Worm (Caenorhabditis elegans) whole organism, L2 larva: ENCODE measurements around the gene Y51A2B.5.

ENCODE experiments used
- C34F6.9 ChIP-seq: fragments of 150-350 bp; optimal IDR thresholded peaks from 2 replicates; lab custom pipeline; 2014; ENCODE audit warnings: missing biosample characterization, missing genetic modification characterization
- F13H6.1 ChIP-seq: sonication (generic microtip); optimal IDR thresholded peaks from 2 replicates; lab custom pipeline; 2016; ENCODE audit warnings: missing genetic modification characterization, missing compliant biosample characterization
- R02D3.7 ChIP-seq: fragments of 150-350 bp; optimal IDR thresholded peaks from 2 replicates; lab custom pipeline; 2014; ENCODE audit warnings: missing biosample characterization, missing genetic modification characterization
- Y55F3AM.14 ChIP-seq: fragments of 200-800 bp; sonication (Bioruptor generic); optimal IDR thresholded peaks from 2 replicates; lab custom pipeline; 2018; ENCODE audit warnings: mild to moderate bottlenecking, missing genetic modification characterization, missing compliant biosample characterization
- ZK546.5 ChIP-seq: sonication (generic microtip); optimal IDR thresholded peaks from 2 replicates; lab custom pipeline; 2017; ENCODE audit warnings: missing biosample characterization, missing genetic modification characterization
- alr-1 ChIP-seq: fragments of 150-350 bp; optimal IDR thresholded peaks from 2 replicates; lab custom pipeline; 2014; ENCODE audit warnings: missing biosample characterization, missing genetic modification characterization
- aly-2 ChIP-seq: fragments of 150-350 bp; optimal IDR thresholded peaks from 2 replicates; lab custom pipeline; 2014; ENCODE audit warnings: missing biosample characterization, missing genetic modification characterization
- ama-1 ChIP-seq: fragments of 150-350 bp; optimal IDR thresholded peaks from 2 replicates; lab custom pipeline; 2018; ENCODE audit warnings: inconsistent platforms
- blmp-1 ChIP-seq: sonication (generic microtip); optimal IDR thresholded peaks from 2 replicates; lab custom pipeline; 2017; ENCODE audit warnings: missing genetic modification characterization, mild to moderate bottlenecking, missing compliant biosample characterization, antibody characterized with exemption, moderate library complexity; ENCODE audit not compliant: insufficient read depth
- ceh-16 ChIP-seq: fragments of 150-350 bp; optimal IDR thresholded peaks from 2 replicates; lab custom pipeline; 2014; ENCODE audit warnings: missing biosample characterization, missing genetic modification characterization
- ceh-82 ChIP-seq: fragments of 150-350 bp; optimal IDR thresholded peaks from 2 replicates; lab custom pipeline; 2014; ENCODE audit warnings: missing biosample characterization, missing genetic modification characterization
- crh-2 ChIP-seq: sonication (generic microtip); optimal IDR thresholded peaks from 2 replicates; lab custom pipeline; 2017; ENCODE audit warnings: missing biosample characterization, missing genetic modification characterization
- dmd-4 ChIP-seq: sonication (generic microtip); optimal IDR thresholded peaks from 2 replicates; lab custom pipeline; 2017; ENCODE audit warnings: missing biosample characterization, missing genetic modification characterization
- egl-27 ChIP-seq: sonication (generic microtip); optimal IDR thresholded peaks from 3 replicates; lab custom pipeline; 2017; ENCODE audit warnings: missing biosample characterization, missing genetic modification reagents, missing genetic modification characterization
- elt-1 ChIP-seq: fragments of 150-350 bp; optimal IDR thresholded peaks from 2 replicates; lab custom pipeline; 2014; ENCODE audit warnings: missing biosample characterization, missing genetic modification characterization
- elt-3 ChIP-seq: sonication (generic microtip); optimal IDR thresholded peaks from 2 replicates; lab custom pipeline; 2017; ENCODE audit warnings: missing biosample characterization, missing genetic modification characterization
- fos-1 ChIP-seq: fragments of 150-350 bp; optimal IDR thresholded peaks from 2 replicates; lab custom pipeline; 2014; ENCODE audit warnings: missing biosample characterization, missing genetic modification characterization
- gmeb-1 ChIP-seq: fragments of 150-350 bp; optimal IDR thresholded peaks from 2 replicates; lab custom pipeline; 2014; ENCODE audit warnings: missing biosample characterization, missing genetic modification characterization
- lin-11 ChIP-seq: fragments of 150-350 bp; sonication (generic microtip); optimal IDR thresholded peaks from 2 replicates; lab custom pipeline; 2014; ENCODE audit warnings: missing biosample characterization, missing genetic modification characterization, inconsistent platforms, mixed read lengths
- lin-13 ChIP-seq: fragments of 150-350 bp; optimal IDR thresholded peaks from 2 replicates; lab custom pipeline; 2014; ENCODE audit warnings: missing biosample characterization, missing genetic modification reagents, missing genetic modification characterization
- lin-39 ChIP-seq: fragments of 150-350 bp; optimal IDR thresholded peaks from 2 replicates; lab custom pipeline; 2014; ENCODE audit warnings: missing biosample characterization, missing genetic modification reagents, missing genetic modification characterization
- lsy-2 ChIP-seq, 2 experiments: fragments of 150-350 bp in 1 of 2; sonication (generic microtip) in 1 of 2; optimal IDR thresholded peaks; 2 replicates each; lab custom pipeline; 2014 to 2017; ENCODE audit warnings: missing biosample characterization in 2 of 2, missing genetic modification characterization in 2 of 2
- mbf-1 ChIP-seq: sonication (generic microtip); optimal IDR thresholded peaks from 2 replicates; lab custom pipeline; 2017; ENCODE audit warnings: missing biosample characterization, missing genetic modification characterization
- mdl-1 ChIP-seq, 2 experiments: fragments of 150-350 bp in 1 of 2; sonication (generic microtip) in 1 of 2; optimal IDR thresholded peaks; 2 replicates each; lab custom pipeline; 2017; ENCODE audit warnings: missing biosample characterization in 2 of 2, missing genetic modification characterization in 2 of 2
- nhr-10 ChIP-seq: sonication (generic microtip); optimal IDR thresholded peaks from 2 replicates; lab custom pipeline; 2017; ENCODE audit warnings: missing biosample characterization, missing genetic modification characterization
- nhr-11 ChIP-seq: fragments of 150-350 bp; optimal IDR thresholded peaks from 2 replicates; lab custom pipeline; 2014; ENCODE audit warnings: missing biosample characterization, missing genetic modification characterization
- nhr-12 ChIP-seq: fragments of 150-350 bp; optimal IDR thresholded peaks from 2 replicates; lab custom pipeline; 2014; ENCODE audit warnings: missing biosample characterization, missing genetic modification characterization
- nhr-129 ChIP-seq: fragments of 150-350 bp; optimal IDR thresholded peaks from 2 replicates; lab custom pipeline; 2014; ENCODE audit warnings: missing biosample characterization, missing genetic modification characterization
- nhr-21 ChIP-seq: fragments of 150-350 bp; optimal IDR thresholded peaks from 2 replicates; lab custom pipeline; 2014; ENCODE audit warnings: missing biosample characterization, missing genetic modification characterization
- nhr-23 ChIP-seq: fragments of 150-350 bp; optimal IDR thresholded peaks from 2 replicates; lab custom pipeline; 2014; ENCODE audit warnings: missing biosample characterization, missing genetic modification reagents, missing genetic modification characterization
- nhr-237 ChIP-seq: fragments of 150-350 bp; optimal IDR thresholded peaks from 2 replicates; lab custom pipeline; 2014; ENCODE audit warnings: missing biosample characterization, missing genetic modification characterization
- nhr-25 ChIP-seq: fragments of 150-350 bp; sonication (generic microtip); optimal IDR thresholded peaks from 3 replicates; lab custom pipeline; 2014; ENCODE audit warnings: missing biosample characterization, missing genetic modification characterization
- nhr-77 ChIP-seq: fragments of 150-350 bp; optimal IDR thresholded peaks from 2 replicates; lab custom pipeline; 2014; ENCODE audit warnings: missing biosample characterization, missing genetic modification characterization
- peb-1 ChIP-seq: fragments of 150-350 bp; optimal IDR thresholded peaks from 2 replicates; lab custom pipeline; 2014; ENCODE audit warnings: missing biosample characterization, missing genetic modification characterization
- sma-3 ChIP-seq: sonication (generic microtip); optimal IDR thresholded peaks from 2 replicates; lab custom pipeline; 2016; ENCODE audit warnings: missing genetic modification reagents, missing genetic modification characterization, missing compliant biosample characterization
- sma-9 ChIP-seq, 2 experiments: fragments of 150-350 bp in 1 of 2; sonication (generic microtip) in 1 of 2; optimal IDR thresholded peaks; 2 replicates each; lab custom pipeline; 2014 to 2016; ENCODE audit warnings: missing genetic modification characterization in 2 of 2, mild to moderate bottlenecking in 1 of 2, missing biosample characterization in 1 of 2, missing compliant biosample characterization in 1 of 2, missing genetic modification reagents in 1 of 2, moderate library complexity in 1 of 2
- snpc-4 ChIP-seq: fragments of 150-350 bp; optimal IDR thresholded peaks from 2 replicates; lab custom pipeline; 2014; ENCODE audit warnings: missing biosample characterization, missing genetic modification characterization
- unc-39 ChIP-seq: fragments of 150-350 bp; optimal IDR thresholded peaks from 2 replicates; lab custom pipeline; 2014; ENCODE audit warnings: missing biosample characterization, missing genetic modification characterization
- unc-55 ChIP-seq: fragments of 150-350 bp; sonication (generic microtip); optimal IDR thresholded peaks from 3 replicates; lab custom pipeline; 2014; ENCODE audit warnings: missing biosample characterization, missing genetic modification reagents, missing genetic modification characterization
- unc-62 ChIP-seq: fragments of 150-350 bp; optimal IDR thresholded peaks from 2 replicates; lab custom pipeline; 2014; ENCODE audit warnings: missing biosample characterization, missing genetic modification reagents, missing genetic modification characterization
- zag-1 ChIP-seq: fragments of 150-350 bp; optimal IDR thresholded peaks from 2 replicates; lab custom pipeline; 2014; ENCODE audit warnings: missing biosample characterization, missing genetic modification characterization
- ztf-1 ChIP-seq: fragments of 200-800 bp; sonication (Bioruptor generic); conservative IDR thresholded peaks from 2 replicates; pipeline ENCODE4 v1.3.6; 2022; ENCODE audit warnings: missing genetic modification characterization, missing compliant biosample characterization
- ztf-11 ChIP-seq: sonication (generic microtip); optimal IDR thresholded peaks from 2 replicates; lab custom pipeline; 2017; ENCODE audit warnings: missing biosample characterization, missing genetic modification characterization
- ztf-4 ChIP-seq: fragments of 150-350 bp; optimal IDR thresholded peaks from 2 replicates; lab custom pipeline; 2014; ENCODE audit warnings: missing biosample characterization, missing genetic modification characterization

The Y51A2B.5 gene

DNA sequence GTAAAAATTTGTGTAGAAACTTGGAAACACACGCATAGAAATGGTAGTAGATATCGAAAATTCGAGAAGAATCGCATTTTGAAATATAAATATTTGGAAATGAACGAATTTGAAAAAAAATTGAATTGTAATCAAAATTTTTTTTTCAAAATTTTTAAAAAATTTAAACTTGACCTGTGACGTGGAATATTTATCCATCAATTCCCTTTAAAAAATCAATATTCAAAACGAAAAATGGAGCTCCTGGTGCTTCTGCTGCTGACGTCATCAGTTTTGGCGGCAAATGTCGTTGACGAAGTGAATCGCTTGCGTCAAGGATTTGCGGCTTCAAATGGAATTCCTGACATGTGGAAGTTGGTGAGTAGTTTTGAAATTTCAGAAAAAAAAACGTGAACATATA lies at the start of gene Y51A2B.5, which contains the start of gene Y51A2B.4:
Y51A2B.5 (plus strand) TSS at position 232 of the 400 bp plus-strand sequence.
Y51A2B.4 (minus strand) TSS at position 101 of the 400 bp plus-strand sequence.
- TF ChIP-seq alr-1 (no peak), blmp-1 (tag; lab: Kevin White, UChicago) (no peak), nhr-25 (tag; lab: Kevin White, UChicago) (no peak), ZK546.5 (tag; lab: Kevin White, UChicago) (no peak), elt-3 (tag; lab: Kevin White, UChicago) (no peak), ztf-4 (no peak), lin-39 (no peak), F13H6.1 (tag; lab: Kevin White, UChicago) (no peak), nhr-11 (tag; lab: Kevin White, UChicago) (no peak), crh-2 (tag; lab: Kevin White, UChicago) (no peak), ceh-16 (no peak)

ce11 chrV:18339807-18340206 lies 49.3 kb upstream of the Y51A2B.5 start, which contains the start of gene C08E8.10:
C08E8.10 (minus strand) TSS chrV:18339907.
- TF ChIP-seq nhr-10 (tag; lab: Kevin White, UChicago) = no peak
- no peak for TF ChIP-seq ZK546.5 (tag; lab: Kevin White, UChicago)
- TF ChIP-seq Y55F3AM.14 = no peak
- no peak for TF ChIP-seq mbf-1
- TF ChIP-seq lin-11 (tag; lab: Kevin White, UChicago) = no peak
- TF ChIP-seq nhr-129 (tag; lab: Kevin White, UChicago) = no peak
- TF ChIP-seq lsy-2 (tag; optimal IDR thresholded peaks at IDR 0.05; lab: Kevin White, UChicago) = no peak
- no peak for TF ChIP-seq nhr-12 (tag; lab: Kevin White, UChicago)
- TF ChIP-seq C34F6.9 (tag; lab: Kevin White, UChicago) = no peak
- no peak for TF ChIP-seq alr-1
- TF ChIP-seq sma-9 (GFP tag; optimal IDR thresholded peaks at IDR 0.05; lab: Kevin White, UChicago) = no peak
- TF ChIP-seq sma-9 (tag; optimal IDR thresholded peaks at IDR 0.05; lab: Kevin White, UChicago) = no peak
- no peak for TF ChIP-seq elt-1

ce11 chrV:18344194-18344593 lies 44.9 kb upstream of the Y51A2B.5 start:
- TF ChIP-seq crh-2 (tag; lab: Kevin White, UChicago) (no peak), C34F6.9 (tag; lab: Kevin White, UChicago) (no peak), lin-13 (GFP tag; lab: Kevin White, UChicago) (no peak), blmp-1 (tag; lab: Kevin White, UChicago) (no peak), ztf-1 (GFP tag; lab: Robert Waterston, UW) (no peak), nhr-237 (no peak), lsy-2 (tag; optimal IDR thresholded peaks at IDR 0.05; lab: Kevin White, UChicago) (no peak), snpc-4 (tag; lab: Kevin White, UChicago) (no peak), gmeb-1 (tag; lab: Kevin White, UChicago) (no peak), nhr-12 (tag; lab: Kevin White, UChicago) (no peak), elt-1 (no peak), nhr-11 (tag; lab: Kevin White, UChicago) (no peak)

ce11 chrV:18346080-18346479 lies 43.0 kb upstream of the Y51A2B.5 start:
- TF ChIP-seq crh-2 (tag; lab: Kevin White, UChicago) = peak; percentile 72
- TF ChIP-seq mdl-1 (tag; optimal IDR thresholded peaks at IDR 0.05; lab: Kevin White, UChicago) = no peak
- TF ChIP-seq nhr-10 (tag; lab: Kevin White, UChicago) = no peak
- TF ChIP-seq ztf-11 (tag; lab: Kevin White, UChicago) = no peak
- peak; percentile 30 for TF ChIP-seq nhr-129 (tag; lab: Kevin White, UChicago)
- no peak for TF ChIP-seq ztf-1 (GFP tag; lab: Robert Waterston, UW)
- TF ChIP-seq snpc-4 (tag; lab: Kevin White, UChicago) = no peak
- no peak for TF ChIP-seq unc-55 (GFP tag; lab: Kevin White, UChicago)
- peak; percentile 100 for TF ChIP-seq fos-1 (tag; lab: Kevin White, UChicago)
- TF ChIP-seq dmd-4 (tag; lab: Kevin White, UChicago) = no peak
- peak; percentile 81 for TF ChIP-seq sma-3 (GFP tag; lab: Kevin White, UChicago)
- TF ChIP-seq ceh-16 = no peak
- peak; percentile 85 for TF ChIP-seq egl-27 (tag; lab: Kevin White, UChicago)
- no peak for TF ChIP-seq ama-1 (lab: Kevin White, UChicago)
- TF ChIP-seq Y55F3AM.14 = no peak
- peak; percentile 74 for TF ChIP-seq nhr-21
- TF ChIP-seq peb-1 (tag; lab: Kevin White, UChicago) = no peak
- peak; percentile 38 for TF ChIP-seq F13H6.1 (tag; lab: Kevin White, UChicago)
- TF ChIP-seq aly-2 = no peak
- TF ChIP-seq nhr-23 (tag; lab: Kevin White, UChicago) = no peak
- TF ChIP-seq nhr-12 (tag; lab: Kevin White, UChicago) = no peak
- no peak for TF ChIP-seq ZK546.5 (tag; lab: Kevin White, UChicago)
- no peak for TF ChIP-seq ceh-82 (tag; lab: Kevin White, UChicago)
- TF ChIP-seq zag-1 (tag; lab: Kevin White, UChicago) = no peak
- peak; percentile 76 for TF ChIP-seq gmeb-1 (tag; lab: Kevin White, UChicago)
- TF ChIP-seq lin-11 (tag; lab: Kevin White, UChicago) = no peak
- TF ChIP-seq nhr-77 (tag; lab: Kevin White, UChicago) = no peak
- TF ChIP-seq nhr-11 (tag; lab: Kevin White, UChicago) = no peak
- TF ChIP-seq unc-62 = no peak
- TF ChIP-seq unc-39 = no peak
- TF ChIP-seq nhr-25 (tag; lab: Kevin White, UChicago) = no peak
- TF ChIP-seq elt-3 (tag; lab: Kevin White, UChicago) = no peak
- no peak for TF ChIP-seq R02D3.7 (tag; lab: Kevin White, UChicago)
- TF ChIP-seq elt-1 = no peak
- peak; percentile 88 for TF ChIP-seq sma-9 (GFP tag; optimal IDR thresholded peaks at IDR 0.05; lab: Kevin White, UChicago)
- TF ChIP-seq sma-9 (tag; optimal IDR thresholded peaks at IDR 0.05; lab: Kevin White, UChicago) = no peak
- TF ChIP-seq lin-13 (GFP tag; lab: Kevin White, UChicago) = no peak
